Worm (Caenorhabditis elegans) whole organism, midembryonic: ENCODE results near the gene idpb-1.

Experiments
- T22C8.4 ChIP-seq: fragments of 200-800 bp; sonication (Bioruptor generic); IDR thresholded peaks from 2 replicates; pipeline ENCODE4 v1.3.6; 2022; ENCODE audit warnings: missing genetic modification characterization, missing compliant biosample characterization
- cog-1 ChIP-seq: sonication (generic microtip); optimal IDR thresholded peaks from 2 replicates; lab custom pipeline; 2016; ENCODE audit warnings: missing genetic modification characterization, missing compliant biosample characterization
- flt-1 ChIP-seq: fragments of 200-800 bp; sonication (Bioruptor generic); IDR thresholded peaks from 2 replicates; pipeline ENCODE4 v1.3.6; 2022; ENCODE audit warnings: missing genetic modification characterization, missing compliant biosample characterization
- klf-2 ChIP-seq: fragments of 200-800 bp; sonication (Bioruptor generic); conservative IDR thresholded peaks from 2 replicates; pipeline ENCODE4 v1.3.6; 2022; ENCODE audit warnings: missing genetic modification reagents, missing genetic modification characterization, missing compliant biosample characterization
- med-1 ChIP-seq: sonication (generic microtip); optimal IDR thresholded peaks from 2 replicates; lab custom pipeline; 2017; ENCODE audit warnings: missing genetic modification characterization, mild to moderate bottlenecking, missing compliant biosample characterization, antibody characterized with exemption, missing genetic modification reagents; ENCODE audit not compliant: insufficient read depth
- ref-1 ChIP-seq: fragments of 200-800 bp; sonication (Bioruptor generic); conservative IDR thresholded peaks from 2 replicates; pipeline ENCODE4 v1.3.6; 2022; ENCODE audit warnings: missing genetic modification reagents, missing genetic modification characterization, missing compliant biosample characterization
- tab-1 ChIP-seq: fragments of 200-800 bp; sonication (Bioruptor generic); IDR thresholded peaks from 2 replicates; pipeline ENCODE4 v1.3.6; 2022; ENCODE audit warnings: missing genetic modification characterization, missing compliant biosample characterization
- ztf-23 ChIP-seq: fragments of 200-800 bp; sonication (Bioruptor generic); IDR thresholded peaks from 2 replicates; pipeline ENCODE4 v1.3.6; 2022; ENCODE audit warnings: missing genetic modification reagents, missing genetic modification characterization, missing compliant biosample characterization
- ztf-29 ChIP-seq: fragments of 200-800 bp; sonication (Bioruptor generic); IDR thresholded peaks from 2 replicates; pipeline ENCODE4 v1.3.6; 2022; ENCODE audit warnings: missing genetic modification reagents, missing genetic modification characterization, missing compliant biosample characterization

The idpb-1 gene

ce11 chrII:5092362-5093281 lies 9.2 kb upstream of the idpb-1 start, which contains the start of gene C04G6.2:
Gene C04G6.2 (plus strand): TSS chrII:5093231.
- TF ChIP-seq cog-1 (tag; lab: Kevin White, UChicago) (peak; percentile 82), ref-1 (GFP tag; lab: Robert Waterston, UW) (no peak)

- TF ChIP-seq tab-1 (no peak), T22C8.4 (no peak), flt-1 (GFP tag; lab: Robert Waterston, UW) (no peak)
Measured at ce11 chrII:5093945-5094344, 7.8 kb upstream of the idpb-1 start, which contains the start of gene C04G6.13. Gene C04G6.13 (plus strand): TSS chrII:5094245.

- TF ChIP-seq ref-1 (GFP tag; lab: Robert Waterston, UW) (peak; percentile 99), tab-1 (peak; percentile 85), ztf-29 (GFP tag; lab: Robert Waterston, UW) (peak; percentile 57; the same call in 1 of the 2 replicates), flt-1 (GFP tag; lab: Robert Waterston, UW) (peak; percentile 88), klf-2 (GFP tag; lab: Robert Waterston, UW) (peak; percentile 98), ztf-23 (GFP tag; lab: Robert Waterston, UW) (peak; percentile 98)
Measured at ce11 chrII:5097463-5097862, 4.3 kb upstream of the idpb-1 start.

ce11 chrII:5099034-5099433 lies 2.8 kb upstream of the idpb-1 start:
- no peak for TF ChIP-seq med-1 (GFP tag; lab: Kevin White, UChicago)
- TF ChIP-seq flt-1 (GFP tag; lab: Robert Waterston, UW), result no peak
- TF ChIP-seq T22C8.4, result no peak
- no peak for TF ChIP-seq ztf-23 (GFP tag; lab: Robert Waterston, UW)
- TF ChIP-seq ref-1 (GFP tag; lab: Robert Waterston, UW), result no peak
- no peak for TF ChIP-seq tab-1
- no peak for TF ChIP-seq klf-2 (GFP tag; lab: Robert Waterston, UW)
- TF ChIP-seq cog-1 (tag; lab: Kevin White, UChicago), result no peak
- no peak for TF ChIP-seq ztf-29 (GFP tag; lab: Robert Waterston, UW)

ce11 chrII:5099649-5100048 lies 2.1 kb upstream of the idpb-1 start, which contains the start of gene C04G6.6:
Gene C04G6.6 (minus strand): TSS chrII:5099749.
- no peak for TF ChIP-seq tab-1
- no peak for TF ChIP-seq klf-2 (GFP tag; lab: Robert Waterston, UW)
- no peak for TF ChIP-seq T22C8.4
- no peak for TF ChIP-seq ref-1 (GFP tag; lab: Robert Waterston, UW)
- no peak for TF ChIP-seq cog-1 (tag; lab: Kevin White, UChicago)
- TF ChIP-seq med-1 (GFP tag; lab: Kevin White, UChicago), result no peak
- TF ChIP-seq flt-1 (GFP tag; lab: Robert Waterston, UW), result no peak
- no peak for TF ChIP-seq ztf-29 (GFP tag; lab: Robert Waterston, UW)
- TF ChIP-seq ztf-23 (GFP tag; lab: Robert Waterston, UW), result no peak

ce11 chrII:5103189-5103588 lies 1.4 kb downstream of the idpb-1 start:
- TF ChIP-seq tab-1 (no peak), med-1 (GFP tag; lab: Kevin White, UChicago) (no peak), flt-1 (GFP tag; lab: Robert Waterston, UW) (no peak), T22C8.4 (no peak), ztf-29 (GFP tag; lab: Robert Waterston, UW) (no peak), ztf-23 (GFP tag; lab: Robert Waterston, UW) (no peak), cog-1 (tag; lab: Kevin White, UChicago) (no peak), ref-1 (GFP tag; lab: Robert Waterston, UW) (no peak), klf-2 (GFP tag; lab: Robert Waterston, UW) (no peak)

- TF ChIP-seq med-1 (GFP tag; lab: Kevin White, UChicago) (no peak), tab-1 (no peak), ztf-29 (GFP tag; lab: Robert Waterston, UW) (no peak), cog-1 (tag; lab: Kevin White, UChicago) (no peak), T22C8.4 (no peak), ztf-23 (GFP tag; lab: Robert Waterston, UW) (no peak), klf-2 (GFP tag; lab: Robert Waterston, UW) (no peak), flt-1 (GFP tag; lab: Robert Waterston, UW) (no peak)
Measured at ce11 chrII:5103784-5104457, 2.1 kb downstream of the idpb-1 start, which contains the start of the genes C04G6.11 and mpk-2. Gene C04G6.11 (minus strand): TSS chrII:5103834. Gene mpk-2 (plus strand): TSS chrII:5104118.

- TF ChIP-seq ref-1 (GFP tag; lab: Robert Waterston, UW), result peak; percentile 97
- TF ChIP-seq klf-2 (GFP tag; lab: Robert Waterston, UW), result peak; percentile 95
- TF ChIP-seq flt-1 (GFP tag; lab: Robert Waterston, UW), result peak; percentile 99
- TF ChIP-seq T22C8.4, result peak; percentile 94
- TF ChIP-seq ztf-23 (GFP tag; lab: Robert Waterston, UW), result peak; percentile 96
- peak; percentile 90 for TF ChIP-seq med-1 (GFP tag; lab: Kevin White, UChicago)
- TF ChIP-seq ztf-29 (GFP tag; lab: Robert Waterston, UW), result peak; percentile 98
- peak; percentile 98 for TF ChIP-seq tab-1
- peak; percentile 91 for TF ChIP-seq cog-1 (tag; lab: Kevin White, UChicago)
Measured at ce11 chrII:5105020-5105419, 3.2 kb downstream of the idpb-1 start.

ce11 chrII:5109693-5110092 lies 7.9 kb downstream of the idpb-1 start, which contains the start of gene F09C12.2:
Gene F09C12.2 (plus strand): TSS chrII:5110012.
- TF ChIP-seq cog-1 (tag; lab: Kevin White, UChicago), result no peak
- no peak for TF ChIP-seq T22C8.4
- TF ChIP-seq flt-1 (GFP tag; lab: Robert Waterston, UW), result no peak
- no peak for TF ChIP-seq ztf-29 (GFP tag; lab: Robert Waterston, UW)
- no peak for TF ChIP-seq tab-1
- no peak for TF ChIP-seq ref-1 (GFP tag; lab: Robert Waterston, UW)
